Fruit fly (Drosophila melanogaster) Kc167 (cell line): ENCODE results near the gene BG642167.

ENCODE experiments used
- h ChIP-seq: fragments of >200 bp; optimal IDR thresholded peaks from 3 replicates; lab custom pipeline; 2018; ENCODE audit warnings: missing external identifiers
- psq ChIP-seq: fragments of >200 bp; optimal IDR thresholded peaks from 2 replicates; lab custom pipeline; 2017; ENCODE audit warnings: missing external identifiers
- ttk ChIP-seq: sonication (Bioruptor generic); optimal IDR thresholded peaks from 2 replicates; lab custom pipeline; 2017; ENCODE audit warnings: missing external identifiers

- TF ChIP-seq psq (lab: Kevin White, UChicago) (no peak), ttk (lab: Kevin White, UChicago) (no peak), h (lab: Kevin White, UChicago) (no peak)
These were observed 49.5 kb downstream of the BG642167 start, which contains the start of gene CG5890 for dm6 chr3R:25855594-25856305.
